Fruit fly (Drosophila melanogaster): ENCODE results near the gene mge.

Gene mge

dm6 chr3L:3903301-3903700, 6.4 kb downstream of the mge start, which contains the start of gene Sc2 (continued):
- TF ChIP-seq gcm (GFP tag; optimal IDR thresholded peaks at IDR 0.05) = no peak
- no peak for TF ChIP-seq CG1647 (GFP tag; optimal IDR thresholded peaks at IDR 0.05)
- TF ChIP-seq lmd (GFP tag; IDR thresholded peaks at IDR 0.05) = no peak; the same call in 1 of the 2 replicates
- no peak for TF ChIP-seq Drgx (GFP tag; IDR thresholded peaks at IDR 0.05)
- no peak for TF ChIP-seq fru (optimal IDR thresholded peaks at IDR 0.05)
- no peak for TF ChIP-seq CG11456 (GFP tag; IDR thresholded peaks at IDR 0.05)
- TF ChIP-seq CG16815 (GFP tag; optimal IDR thresholded peaks at IDR 0.05) = no peak
- TF ChIP-seq CkIIα-i1 (GFP tag; IDR thresholded peaks at IDR 0.05) = no peak
- no peak for TF ChIP-seq HmgD (GFP tag; optimal IDR thresholded peaks at IDR 0.05)
- no peak for TF ChIP-seq gt (GFP tag; IDR thresholded peaks at IDR 0.05)
- TF ChIP-seq HHEX (GFP tag; optimal IDR thresholded peaks at IDR 0.05) = no peak
- 0 out of 2 replicates have a peak, but pooled peaks have one; percentile 5 for TF ChIP-seq Rx (GFP tag; IDR thresholded peaks at IDR 0.05)
- TF ChIP-seq fu2 (GFP tag; optimal IDR thresholded peaks at IDR 0.05) = no peak
- TF ChIP-seq CG6765 (GFP tag; optimal IDR thresholded peaks at IDR 0.05) = no peak
- no peak for TF ChIP-seq dm (GFP tag; optimal IDR thresholded peaks at IDR 0.05)
- no peak for TF ChIP-seq eve (GFP tag; optimal IDR thresholded peaks at IDR 0.05)
- no peak for TF ChIP-seq luna (GFP tag; optimal IDR thresholded peaks at IDR 0.05)
- no peak for TF ChIP-seq CHES-1-like (GFP tag; optimal IDR thresholded peaks at IDR 0.05)
- no peak for TF ChIP-seq CG14050 (GFP tag; IDR thresholded peaks at IDR 0.05)
- no peak for TF ChIP-seq da (GFP tag; optimal IDR thresholded peaks at IDR 0.05)
- no peak for TF ChIP-seq br (optimal IDR thresholded peaks at IDR 0.05)
- no peak for TF ChIP-seq GATAe (GFP tag; conservative IDR thresholded peaks at IDR 0.05)
- no peak for TF ChIP-seq CG14014 (GFP tag; IDR thresholded peaks at IDR 0.05)
- 0 out of 3 replicates have a peak, but pooled peaks have one; percentile 4 for TF ChIP-seq CG7357 (GFP tag; IDR thresholded peaks at IDR 0.05)
- TF ChIP-seq CG3163 (GFP tag; optimal IDR thresholded peaks at IDR 0.05) = no peak
- TF ChIP-seq mam (GFP tag; optimal IDR thresholded peaks at IDR 0.05) = no peak
- TF ChIP-seq crc (GFP tag; optimal IDR thresholded peaks at IDR 0.05) = no peak
- TF ChIP-seq dmrt99B (tag; optimal IDR thresholded peaks at IDR 0.05) = no peak
- no peak for TF ChIP-seq CG8290 (GFP tag; optimal IDR thresholded peaks at IDR 0.05)
- peak in 1 of 2 experiments; percentile 62 for TF ChIP-seq CG8290 (tag; optimal IDR thresholded peaks at IDR 0.05)
- TF ChIP-seq Gug (GFP tag; IDR thresholded peaks at IDR 0.05) = no peak
- no peak for TF ChIP-seq Abd-B (GFP tag; optimal IDR thresholded peaks at IDR 0.05)
- no peak for TF ChIP-seq CG8388 (GFP tag; optimal IDR thresholded peaks at IDR 0.05)
- no peak; the same call in 1 of the 2 replicates for TF ChIP-seq al (GFP tag; IDR thresholded peaks at IDR 0.05)
- TF ChIP-seq Hr78 (GFP tag; optimal IDR thresholded peaks at IDR 0.05) = no peak
- TF ChIP-seq CG1233 (GFP tag; optimal IDR thresholded peaks at IDR 0.05) = no peak
- no peak for TF ChIP-seq Doc2 (GFP tag; IDR thresholded peaks at IDR 0.05)
- TF ChIP-seq stwl (tag; optimal IDR thresholded peaks at IDR 0.05) = peak; percentile 45
- no peak for TF ChIP-seq yki (optimal IDR thresholded peaks at IDR 0.05)
- no peak for TF ChIP-seq Deaf1 (tag; optimal IDR thresholded peaks at IDR 0.05)
- peak; percentile 56 for TF ChIP-seq CG9797 (GFP tag; optimal IDR thresholded peaks at IDR 0.05)
- TF ChIP-seq Hmx (GFP tag; optimal IDR thresholded peaks at IDR 0.05) = no peak
- TF ChIP-seq Aef1 (GFP tag; IDR thresholded peaks at IDR 0.05) = no peak; the same call in 2 of the 3 replicates
- TF ChIP-seq CG30020 (tag; optimal IDR thresholded peaks at IDR 0.05) = no peak
- no peak for TF ChIP-seq tio (GFP tag; optimal IDR thresholded peaks at IDR 0.05)
- no peak for TF ChIP-seq CG11695 (GFP tag; IDR thresholded peaks at IDR 0.05)
- TF ChIP-seq HmgZ (tag; optimal IDR thresholded peaks at IDR 0.05) = peak; percentile 14
- no peak for TF ChIP-seq Oaz (GFP tag; IDR thresholded peaks at IDR 0.05)
- TF ChIP-seq PHDP (tag; optimal IDR thresholded peaks at IDR 0.05) = no peak
- TF ChIP-seq unpg (GFP tag; optimal IDR thresholded peaks at IDR 0.05) = no peak
- no peak for TF ChIP-seq CG6175 (GFP tag; IDR thresholded peaks at IDR 0.05)
- TF ChIP-seq CG3847 (GFP tag; IDR thresholded peaks at IDR 0.05) = peak; percentile 49
- no peak for TF ChIP-seq ttk (GFP tag; IDR thresholded peaks at IDR 0.05)
- no peak for TF ChIP-seq CG2202 (tag; optimal IDR thresholded peaks at IDR 0.05)
- no peak for TF ChIP-seq Myb (GFP tag; optimal IDR thresholded peaks at IDR 0.05)

Data from whole organism, embryonic.